Fruit fly (Drosophila melanogaster) whole organism, adult: Measurements from ENCODE around the gene CG6583.

Source experiments
- CG14711 ChIP-seq: fragments of 200-800 bp; sonication (Bioruptor generic); optimal IDR thresholded peaks from 2 replicates; lab custom pipeline; 2018; ENCODE audit warnings: missing biosample characterization, mild to moderate bottlenecking, missing genetic modification characterization, moderate library complexity
- CG1620 ChIP-seq: fragments of 200-800 bp; sonication (Bioruptor generic); optimal IDR thresholded peaks from 2 replicates; lab custom pipeline; 2016; ENCODE audit warnings: missing biosample characterization, missing genetic modification characterization
- CG33017 ChIP-seq: fragments of 200-800 bp; sonication (Bioruptor generic); optimal IDR thresholded peaks from 2 replicates; lab custom pipeline; 2018; ENCODE audit warnings: missing biosample characterization, mild to moderate bottlenecking, missing genetic modification characterization, moderate library complexity
- CG5204 ChIP-seq: fragments of 200-800 bp; sonication (Bioruptor generic); optimal IDR thresholded peaks from 2 replicates; lab custom pipeline; 2016; ENCODE audit warnings: missing biosample characterization, missing genetic modification characterization
- CG7045 ChIP-seq: fragments of 200-800 bp; sonication (Bioruptor generic); optimal IDR thresholded peaks from 2 replicates; lab custom pipeline; 2017; ENCODE audit warnings: missing biosample characterization, mild to moderate bottlenecking, missing genetic modification characterization
- Hr96 ChIP-seq: fragments of 200-800 bp; sonication (Bioruptor generic); optimal IDR thresholded peaks from 2 replicates; lab custom pipeline; 2016; ENCODE audit warnings: missing biosample characterization, missing genetic modification characterization
- Mnt ChIP-seq: fragments of 200-800 bp; sonication (Bioruptor generic); optimal IDR thresholded peaks from 2 replicates; lab custom pipeline; 2016; ENCODE audit warnings: missing biosample characterization, mild to moderate bottlenecking, missing genetic modification characterization
- cic ChIP-seq: fragments of 200-800 bp; sonication (Bioruptor generic); optimal IDR thresholded peaks from 2 replicates; lab custom pipeline; 2017; ENCODE audit warnings: missing biosample characterization, mild to moderate bottlenecking, missing genetic modification characterization, moderate library complexity
- cnc ChIP-seq, 2 experiments: fragments of >200 bp; optimal IDR thresholded peaks; 2 replicates each; lab custom pipeline; 2017
- ovo ChIP-seq: fragments of 200-800 bp; sonication (Bioruptor generic); optimal IDR thresholded peaks from 2 replicates; lab custom pipeline; 2016; ENCODE audit warnings: missing biosample characterization, missing genetic modification characterization
- pad ChIP-seq: fragments of 200-800 bp; sonication (Bioruptor generic); optimal IDR thresholded peaks from 3 replicates; lab custom pipeline; 2017; ENCODE audit warnings: missing biosample characterization, missing genetic modification characterization, mild to moderate bottlenecking, moderate library complexity, missing genetic modification reagents
- tj ChIP-seq: fragments of 200-800 bp; sonication (Bioruptor generic); optimal IDR thresholded peaks from 3 replicates; lab custom pipeline; 2017; ENCODE audit warnings: missing biosample characterization, mild to moderate bottlenecking, missing genetic modification characterization, moderate library complexity
- toe ChIP-seq: fragments of 200-800 bp; sonication (Bioruptor generic); optimal IDR thresholded peaks from 2 replicates; lab custom pipeline; 2016; ENCODE audit warnings: missing biosample characterization, missing genetic modification characterization

dm6 chr2L:12207549-12207948 is 35.2 kb upstream of the CG6583 start, which contains the start of gene CG31759:
- TF ChIP-seq toe (GFP tag; lab: Kevin White, UChicago) (no peak), CG5204 (GFP tag; lab: Kevin White, UChicago) (no peak), tj (GFP tag; lab: Kevin White, UChicago) (no peak), CG33017 (tag; lab: Kevin White, UChicago) (no peak), cic (GFP tag; lab: Kevin White, UChicago) (no peak), ovo (GFP tag; lab: Kevin White, UChicago) (no peak), Hr96 (no peak), CG14711 (tag; lab: Kevin White, UChicago) (no peak), Mnt (GFP tag; lab: Kevin White, UChicago) (peak; percentile 60), CG1620 (GFP tag; lab: Kevin White, UChicago) (no peak), CG7045 (no peak), pad (GFP tag; lab: Kevin White, UChicago) (no peak), cnc (optimal IDR thresholded peaks at IDR 0.05; lab: Kevin White, UChicago) (no peak)
